Worm (Caenorhabditis elegans): ENCODE data around the gene ifb-2.
A peak's percentile ranks its signal among the peaks of the same experiment; 100 is the strongest.

DNA sequence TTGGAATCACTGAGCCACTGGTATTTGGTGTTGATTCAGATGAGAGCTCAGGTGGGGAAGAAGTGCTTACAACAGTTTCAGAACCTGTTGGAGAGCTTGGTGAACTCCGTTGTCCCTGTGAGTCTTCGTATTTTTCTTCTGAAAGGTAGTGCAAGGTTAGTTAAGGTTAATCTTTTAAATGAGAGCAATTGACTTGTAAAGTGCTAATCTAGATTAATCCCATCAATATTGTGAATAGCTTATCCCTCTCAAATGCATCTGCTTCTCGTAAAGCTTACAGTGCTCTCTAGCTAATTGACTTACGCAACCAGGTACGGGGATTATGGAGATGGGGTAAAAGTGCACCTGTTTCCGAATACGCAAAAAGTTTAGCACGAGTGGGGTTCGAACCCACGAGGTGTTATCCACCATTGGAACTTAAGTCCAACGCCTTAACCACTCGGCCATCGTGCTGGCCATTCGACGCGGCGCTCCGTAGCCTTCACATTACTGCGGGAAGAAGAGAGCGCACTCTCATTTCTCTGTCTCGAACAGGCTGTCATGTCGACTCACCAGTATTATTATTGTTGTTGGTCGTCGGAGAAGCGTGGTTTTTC lies 22.7 kb downstream of the ifb-2 start:
- no peak for TF ChIP-seq blmp-1 (tag; optimal IDR thresholded peaks at IDR 0.05)
- TF ChIP-seq elt-3 (tag; optimal IDR thresholded peaks at IDR 0.05) = no peak
- TF ChIP-seq unc-62 (GFP tag; optimal IDR thresholded peaks at IDR 0.05) = no peak
- TF ChIP-seq nhr-237 (tag; optimal IDR thresholded peaks at IDR 0.05) = no peak
- TF ChIP-seq sem-2 (GFP tag; optimal IDR thresholded peaks at IDR 0.05) = peak; percentile 47
- no peak for TF ChIP-seq ceh-39 (tag; optimal IDR thresholded peaks at IDR 0.05)
- TF ChIP-seq lsy-2 (tag; optimal IDR thresholded peaks at IDR 0.05) = no peak
- TF ChIP-seq snpc-4 (tag; optimal IDR thresholded peaks at IDR 0.05) = no peak

Measured in whole organism, mixed stage, embryonic.